Fruit fly (Drosophila melanogaster) whole organism, wandering third instar larva: ENCODE data around the gene CG32365.
A peak's percentile ranks its signal among the peaks of the same experiment; 100 is the strongest.

Experiments used
- Abd-B ChIP-seq: fragments of >200 bp; optimal IDR thresholded peaks from 2 replicates; lab custom pipeline; 2017; ENCODE audit warnings: missing biosample characterization, missing genetic modification characterization
- HLH106 ChIP-seq: fragments of 200-800 bp; optimal IDR thresholded peaks from 3 replicates; lab custom pipeline; 2019; ENCODE audit warnings: missing biosample characterization, mild to moderate bottlenecking, missing genetic modification characterization, moderate library complexity
- Hr78 ChIP-seq: fragments of >200 bp; optimal IDR thresholded peaks from 2 replicates; lab custom pipeline; 2017; ENCODE audit warnings: missing biosample characterization, missing genetic modification characterization
- Myc ChIP-seq: fragments of >200 bp; optimal IDR thresholded peaks from 2 replicates; lab custom pipeline; 2017
- Sp1 ChIP-seq: fragments of 200-800 bp; sonication (Bioruptor generic); optimal IDR thresholded peaks from 3 replicates; lab custom pipeline; 2019; ENCODE audit warnings: missing biosample characterization, mild to moderate bottlenecking, missing genetic modification characterization, moderate library complexity
- fru ChIP-seq: fragments of 200-800 bp; sonication (Bioruptor generic); optimal IDR thresholded peaks from 3 replicates; lab custom pipeline; 2016; ENCODE audit warnings: missing biosample characterization, mild to moderate bottlenecking, missing genetic modification characterization
- jim ChIP-seq: fragments of 175-275, 200-325 bp; sonication (Bioruptor generic); optimal IDR thresholded peaks from 2 replicates; lab custom pipeline; 2016; ENCODE audit warnings: missing biosample characterization, mild to moderate bottlenecking, missing genetic modification characterization
- lola ChIP-seq: fragments of >200 bp; optimal IDR thresholded peaks from 2 replicates; lab custom pipeline; 2017; ENCODE audit warnings: missing biosample characterization, missing genetic modification characterization
- pan ChIP-seq: fragments of >200 bp; optimal IDR thresholded peaks from 2 replicates; lab custom pipeline; 2017
- psq ChIP-seq: fragments of 200-800 bp; sonication (Bioruptor generic); optimal IDR thresholded peaks from 3 replicates; lab custom pipeline; 2017; ENCODE audit warnings: missing biosample characterization, mild to moderate bottlenecking, missing genetic modification characterization, moderate library complexity
- rgr ChIP-seq: fragments of 200-800 bp; sonication (Bioruptor generic); optimal IDR thresholded peaks from 3 replicates; lab custom pipeline; 2016; ENCODE audit warnings: missing biosample characterization, mild to moderate bottlenecking, missing genetic modification characterization

dm6 chr3L:7935409-7935932, 66.6 kb downstream of the CG32365 start:
- no peak for TF ChIP-seq Abd-B (GFP tag; lab: Kevin White, UChicago)
- TF ChIP-seq Myc (lab: Kevin White, UChicago): no peak
- TF ChIP-seq fru: no peak
- no peak for TF ChIP-seq rgr (GFP tag; lab: Kevin White, UChicago)
- no peak for TF ChIP-seq HLH106
- no peak for TF ChIP-seq Sp1 (GFP tag; lab: Kevin White, UChicago)
- TF ChIP-seq jim (GFP tag; lab: Kevin White, UChicago): no peak
- no peak for TF ChIP-seq lola
- TF ChIP-seq Hr78: no peak
- peak; percentile 78 for TF ChIP-seq psq (GFP tag; lab: Kevin White, UChicago)
- TF ChIP-seq pan (lab: Kevin White, UChicago): no peak
